Fruit fly (Drosophila melanogaster) whole organism, adult: Measurements from ENCODE around the gene MCTS1.

Experiments used
- CG11617 ChIP-seq: fragments of 200-800 bp; sonication (Bioruptor generic); optimal IDR thresholded peaks from 2 replicates; lab custom pipeline; 2017; ENCODE audit warnings: mild to moderate bottlenecking, missing biosample characterization, missing genetic modification reagents, missing genetic modification characterization
- CG12768 ChIP-seq: fragments of 200-800 bp; sonication (Bioruptor generic); optimal IDR thresholded peaks from 2 replicates; lab custom pipeline; 2017; ENCODE audit warnings: missing biosample characterization, missing genetic modification characterization, mild to moderate bottlenecking, moderate library complexity, missing genetic modification reagents
- CG14711 ChIP-seq: fragments of 200-800 bp; sonication (Bioruptor generic); optimal IDR thresholded peaks from 2 replicates; lab custom pipeline; 2018; ENCODE audit warnings: missing biosample characterization, mild to moderate bottlenecking, missing genetic modification characterization, moderate library complexity
- CG1620 ChIP-seq: fragments of 200-800 bp; sonication (Bioruptor generic); optimal IDR thresholded peaks from 2 replicates; lab custom pipeline; 2016; ENCODE audit warnings: missing biosample characterization, missing genetic modification characterization
- CG33017 ChIP-seq: fragments of 200-800 bp; sonication (Bioruptor generic); optimal IDR thresholded peaks from 2 replicates; lab custom pipeline; 2018; ENCODE audit warnings: missing biosample characterization, mild to moderate bottlenecking, missing genetic modification characterization, moderate library complexity
- CG5204 ChIP-seq: fragments of 200-800 bp; sonication (Bioruptor generic); optimal IDR thresholded peaks from 2 replicates; lab custom pipeline; 2016; ENCODE audit warnings: missing biosample characterization, missing genetic modification characterization
- CG7045 ChIP-seq: fragments of 200-800 bp; sonication (Bioruptor generic); optimal IDR thresholded peaks from 2 replicates; lab custom pipeline; 2017; ENCODE audit warnings: missing biosample characterization, mild to moderate bottlenecking, missing genetic modification characterization
- CG7101 ChIP-seq: fragments of 200-800 bp; sonication (Bioruptor generic); optimal IDR thresholded peaks from 2 replicates; lab custom pipeline; 2018; ENCODE audit warnings: missing biosample characterization, mild to moderate bottlenecking, missing genetic modification characterization, moderate library complexity
- Clk ChIP-seq: fragments of 200-800 bp; sonication (Bioruptor generic); optimal IDR thresholded peaks from 2 replicates; lab custom pipeline; 2017; ENCODE audit warnings: missing biosample characterization, missing genetic modification characterization
- Crg-1 ChIP-seq: fragments of 200-800 bp; sonication (Bioruptor generic); optimal IDR thresholded peaks from 2 replicates; lab custom pipeline; 2016; ENCODE audit warnings: missing biosample characterization, missing genetic modification characterization
- Hr96 ChIP-seq: fragments of 200-800 bp; sonication (Bioruptor generic); optimal IDR thresholded peaks from 2 replicates; lab custom pipeline; 2016; ENCODE audit warnings: missing biosample characterization, missing genetic modification characterization
- Mnt ChIP-seq: fragments of 200-800 bp; sonication (Bioruptor generic); optimal IDR thresholded peaks from 2 replicates; lab custom pipeline; 2016; ENCODE audit warnings: missing biosample characterization, mild to moderate bottlenecking, missing genetic modification characterization
- bab1 ChIP-seq: fragments of 200-800 bp; sonication (Bioruptor generic); optimal IDR thresholded peaks from 3 replicates; lab custom pipeline; 2019; ENCODE audit warnings: missing biosample characterization, mild to moderate bottlenecking, missing genetic modification characterization, moderate library complexity
- cic ChIP-seq: fragments of 200-800 bp; sonication (Bioruptor generic); optimal IDR thresholded peaks from 2 replicates; lab custom pipeline; 2017; ENCODE audit warnings: missing biosample characterization, mild to moderate bottlenecking, missing genetic modification characterization, moderate library complexity
- cnc ChIP-seq, 2 experiments: fragments of >200 bp; optimal IDR thresholded peaks; 2 replicates each; lab custom pipeline; 2017
- kay ChIP-seq: fragments of 200-800 bp; sonication (Bioruptor generic); peaks from one replicate; lab custom pipeline; 2016; ENCODE audit warnings: missing biosample characterization, missing genetic modification characterization, borderline replicate concordance
- ovo ChIP-seq: fragments of 200-800 bp; sonication (Bioruptor generic); optimal IDR thresholded peaks from 2 replicates; lab custom pipeline; 2016; ENCODE audit warnings: missing biosample characterization, missing genetic modification characterization
- pad ChIP-seq: fragments of 200-800 bp; sonication (Bioruptor generic); optimal IDR thresholded peaks from 3 replicates; lab custom pipeline; 2017; ENCODE audit warnings: missing biosample characterization, missing genetic modification characterization, mild to moderate bottlenecking, moderate library complexity, missing genetic modification reagents
- tj ChIP-seq: fragments of 200-800 bp; sonication (Bioruptor generic); optimal IDR thresholded peaks from 3 replicates; lab custom pipeline; 2017; ENCODE audit warnings: missing biosample characterization, mild to moderate bottlenecking, missing genetic modification characterization, moderate library complexity
- toe ChIP-seq: fragments of 200-800 bp; sonication (Bioruptor generic); optimal IDR thresholded peaks from 2 replicates; lab custom pipeline; 2016; ENCODE audit warnings: missing biosample characterization, missing genetic modification characterization

The MCTS1 gene

dm6 chrX:6066316-6066715, 28.6 kb downstream of the MCTS1 start, which contains the start of gene CG43115:
Gene CG43115, minus strand, starts transcription at chrX:6066416.
- no peak for TF ChIP-seq cnc (optimal IDR thresholded peaks at IDR 0.05; lab: Kevin White, UChicago)

dm6 chrX:6067281-6068008, 29.8 kb downstream of the MCTS1 start, which contains the start of gene CG5928:
Gene CG5928, plus strand, starts transcription at chrX:6067958.
- TF ChIP-seq CG7101 (tag; lab: Kevin White, UChicago) = no peak
- TF ChIP-seq tj (GFP tag; lab: Kevin White, UChicago) = no peak
- no peak for TF ChIP-seq cnc (optimal IDR thresholded peaks at IDR 0.05; lab: Kevin White, UChicago)
- TF ChIP-seq toe (GFP tag; lab: Kevin White, UChicago) = no peak
- TF ChIP-seq cic (GFP tag; lab: Kevin White, UChicago) = no peak
- TF ChIP-seq pad = no peak
- no peak for TF ChIP-seq CG5204

- TF ChIP-seq CG7101 (tag; lab: Kevin White, UChicago) (no peak), CG11617 (GFP tag; lab: Kevin White, UChicago) (no peak), bab1 (no peak), CG1620 (GFP tag; lab: Kevin White, UChicago) (no peak), ovo (GFP tag; lab: Kevin White, UChicago) (no peak), tj (GFP tag; lab: Kevin White, UChicago) (no peak), CG14711 (tag; lab: Kevin White, UChicago) (no peak), Mnt (no peak), cnc (optimal IDR thresholded peaks at IDR 0.05; lab: Kevin White, UChicago) (no peak), CG33017 (tag; lab: Kevin White, UChicago) (no peak), Hr96 (no peak), pad (no peak), Crg-1 (no peak), kay (GFP tag; lab: Kevin White, UChicago) (no peak), Clk (GFP tag; lab: Kevin White, UChicago) (no peak), CG5204 (no peak), CG7045 (no peak), toe (GFP tag; lab: Kevin White, UChicago) (no peak), CG12768 (GFP tag; lab: Kevin White, UChicago) (no peak), cic (GFP tag; lab: Kevin White, UChicago) (no peak)
Observed at dm6 chrX:6068714-6069113, 31.0 kb downstream of the MCTS1 start.

dm6 chrX:6074845-6075244, 37.2 kb downstream of the MCTS1 start, which contains the start of gene Tsp5D:
Gene Tsp5D, minus strand, starts transcription at chrX:6074857.
- TF ChIP-seq Crg-1 = no peak
- TF ChIP-seq CG5204 = no peak
- TF ChIP-seq CG7101 (tag; lab: Kevin White, UChicago) = peak; percentile 40
- TF ChIP-seq bab1 = peak; percentile 44
- TF ChIP-seq CG14711 (tag; lab: Kevin White, UChicago) = peak; percentile 55
- TF ChIP-seq Hr96 = no peak

- TF ChIP-seq tj (GFP tag; lab: Kevin White, UChicago) (peak; percentile 96), CG1620 (GFP tag; lab: Kevin White, UChicago) (no peak), ovo (GFP tag; lab: Kevin White, UChicago) (no peak), CG7101 (tag; lab: Kevin White, UChicago) (no peak), toe (GFP tag; lab: Kevin White, UChicago) (no peak), CG33017 (tag; lab: Kevin White, UChicago) (no peak)
Observed at dm6 chrX:6075586-6075985, 37.9 kb downstream of the MCTS1 start.

dm6 chrX:6077043-6077547, 39.4 kb downstream of the MCTS1 start:
- peak; percentile 39 for TF ChIP-seq ovo (GFP tag; lab: Kevin White, UChicago)
- TF ChIP-seq CG14711 (tag; lab: Kevin White, UChicago) = no peak
- TF ChIP-seq Clk (GFP tag; lab: Kevin White, UChicago) = no peak
- no peak for TF ChIP-seq CG7045
- peak; percentile 49 for TF ChIP-seq CG7101 (tag; lab: Kevin White, UChicago)
- no peak for TF ChIP-seq cnc (optimal IDR thresholded peaks at IDR 0.05; lab: Kevin White, UChicago)
- TF ChIP-seq CG11617 (GFP tag; lab: Kevin White, UChicago) = peak; percentile 52
- peak; percentile 37 for TF ChIP-seq Hr96
- no peak for TF ChIP-seq Crg-1
- TF ChIP-seq CG5204 = peak; percentile 15
- TF ChIP-seq Mnt = peak; percentile 35
- no peak for TF ChIP-seq CG1620 (GFP tag; lab: Kevin White, UChicago)
- peak; percentile 74 for TF ChIP-seq tj (GFP tag; lab: Kevin White, UChicago)
- peak; percentile 78 for TF ChIP-seq CG12768 (GFP tag; lab: Kevin White, UChicago)
- TF ChIP-seq pad = no peak
- peak; percentile 61 for TF ChIP-seq CG33017 (tag; lab: Kevin White, UChicago)
- peak; percentile 40 for TF ChIP-seq bab1
- no peak for TF ChIP-seq toe (GFP tag; lab: Kevin White, UChicago)
- TF ChIP-seq cic (GFP tag; lab: Kevin White, UChicago) = no peak
- no peak for TF ChIP-seq kay (GFP tag; lab: Kevin White, UChicago)

- no peak for TF ChIP-seq Crg-1
- no peak for TF ChIP-seq CG7101 (tag; lab: Kevin White, UChicago)
- no peak for TF ChIP-seq pad
- no peak for TF ChIP-seq CG33017 (tag; lab: Kevin White, UChicago)
- no peak for TF ChIP-seq Hr96
- no peak for TF ChIP-seq toe (GFP tag; lab: Kevin White, UChicago)
- no peak for TF ChIP-seq Clk (GFP tag; lab: Kevin White, UChicago)
- no peak for TF ChIP-seq Mnt
- no peak for TF ChIP-seq CG5204
- TF ChIP-seq CG14711 (tag; lab: Kevin White, UChicago) = no peak
- TF ChIP-seq ovo (GFP tag; lab: Kevin White, UChicago) = no peak
- TF ChIP-seq CG1620 (GFP tag; lab: Kevin White, UChicago) = no peak
- TF ChIP-seq tj (GFP tag; lab: Kevin White, UChicago) = no peak
- TF ChIP-seq CG7045 = no peak
Observed at dm6 chrX:6077686-6078085, 40.0 kb downstream of the MCTS1 start, which contains the start of gene CG4666. Gene CG4666, minus strand, starts transcription at chrX:6077786.
